Fruit fly (Drosophila melanogaster): ENCODE measurements around the gene RpL40.
A peak's percentile ranks its signal among the peaks of the same experiment; 100 is the strongest.

Gene RpL40

DNA sequence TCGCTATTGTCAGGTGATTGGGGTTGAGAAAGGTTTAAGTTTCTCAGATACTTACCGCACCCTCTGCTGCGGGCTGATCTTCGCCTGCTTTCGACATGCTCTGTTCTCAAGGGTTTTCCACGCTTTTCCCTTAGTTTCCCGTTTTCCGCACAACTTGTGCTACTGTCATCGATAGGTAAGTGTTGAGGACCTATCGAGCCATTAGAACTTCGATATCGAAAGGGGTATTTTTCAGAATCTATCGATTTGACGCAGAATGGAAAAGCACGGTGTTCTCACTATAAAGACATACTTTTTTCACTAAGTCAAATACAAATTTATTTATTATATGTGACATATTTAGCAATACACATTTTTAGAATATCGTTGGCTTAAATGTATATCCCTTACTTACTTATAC, 707 bp upstream of the RpL40 start, which contains the start of gene CG3702 (continued):
- peak; percentile 56; the same call in 2 of the 3 replicates for TF ChIP-seq zen2 (GFP tag; IDR thresholded peaks at IDR 0.05; ENCODE audit: partially characterized antibody)
- TF ChIP-seq twi (tag; optimal IDR thresholded peaks at IDR 0.05), result no peak
- TF ChIP-seq CG2678 (tag; optimal IDR thresholded peaks at IDR 0.05), result no peak
- no peak for TF ChIP-seq grn (GFP tag; optimal IDR thresholded peaks at IDR 0.05)
- TF ChIP-seq CG4617 (GFP tag; optimal IDR thresholded peaks at IDR 0.05; ENCODE audit: borderline replicate concordance), result peak; percentile 3
- TF ChIP-seq Optix (GFP tag; IDR thresholded peaks at IDR 0.05), result no peak
- no peak for TF ChIP-seq klu (GFP tag; IDR thresholded peaks at IDR 0.05)
- TF ChIP-seq vnd (GFP tag; IDR thresholded peaks at IDR 0.05; ENCODE audit: partially characterized antibody), result peak; percentile 48; the same call in 2 of the 3 replicates
- peak; percentile 55 for TF ChIP-seq Sry-δ (GFP tag; optimal IDR thresholded peaks at IDR 0.05)
- peak; percentile 3; the same call in 1 of the 2 replicates for TF ChIP-seq NFAT (GFP tag; IDR thresholded peaks at IDR 0.05)
- no peak for TF ChIP-seq sr (GFP tag; IDR thresholded peaks at IDR 0.05)
- TF ChIP-seq Oli (tag; optimal IDR thresholded peaks at IDR 0.05), result no peak
- TF ChIP-seq hth (optimal IDR thresholded peaks at IDR 0.05), result no peak
- TF ChIP-seq CG6791 (GFP tag; IDR thresholded peaks at IDR 0.05; ENCODE audit: partially characterized antibody), result peak; percentile 80
- peak; percentile 95 for TF ChIP-seq CG7357 (GFP tag; IDR thresholded peaks at IDR 0.05)
- TF ChIP-seq emc (GFP tag; optimal IDR thresholded peaks at IDR 0.05), result no peak
- TF ChIP-seq CG34224 (GFP tag; IDR thresholded peaks at IDR 0.05; ENCODE audit: partially characterized antibody), result peak; percentile 51
- no peak for TF ChIP-seq eyg (GFP tag; optimal IDR thresholded peaks at IDR 0.05)
- no peak for TF ChIP-seq ken (GFP tag; IDR thresholded peaks at IDR 0.05)
- TF ChIP-seq CG2875 (GFP tag; optimal IDR thresholded peaks at IDR 0.05), result no peak
- TF ChIP-seq CG10979 (tag; optimal IDR thresholded peaks at IDR 0.05), result no peak
- TF ChIP-seq dan (GFP tag; IDR thresholded peaks at IDR 0.05), result no peak
- TF ChIP-seq MESR4 (GFP tag; optimal IDR thresholded peaks at IDR 0.05), result peak; percentile 82
- peak; percentile 54 for TF ChIP-seq gem (tag; optimal IDR thresholded peaks at IDR 0.05)
- no peak for TF ChIP-seq Gug (GFP tag; IDR thresholded peaks at IDR 0.05)
- 0 out of 3 replicates have a peak, but pooled peaks have one; percentile 14 for TF ChIP-seq dysf (GFP tag; IDR thresholded peaks at IDR 0.05)
- peak; percentile 47 for TF ChIP-seq CG2116 (GFP tag; optimal IDR thresholded peaks at IDR 0.05)
- peak; percentile 61 for TF ChIP-seq CG6689 (GFP tag; IDR thresholded peaks at IDR 0.05)
- no peak for TF ChIP-seq gsb (GFP tag; IDR thresholded peaks at IDR 0.05)
- TF ChIP-seq CG34376 (GFP tag; optimal IDR thresholded peaks at IDR 0.05), result no peak
- TF ChIP-seq lmd (GFP tag; IDR thresholded peaks at IDR 0.05), result no peak
- TF ChIP-seq dmrt99B (tag; optimal IDR thresholded peaks at IDR 0.05), result no peak
- no peak for TF ChIP-seq cas (GFP tag; IDR thresholded peaks at IDR 0.05)
- no peak for TF ChIP-seq Ssrp (tag; optimal IDR thresholded peaks at IDR 0.05)
- peak; percentile 68 for TF ChIP-seq hbn (GFP tag; IDR thresholded peaks at IDR 0.05; ENCODE audit: partially characterized antibody)
- TF ChIP-seq Neu2 (GFP tag; optimal IDR thresholded peaks at IDR 0.05; ENCODE audit: borderline replicate concordance), result no peak
- TF ChIP-seq CG12391 (tag; optimal IDR thresholded peaks at IDR 0.05), result peak; percentile 42
- TF ChIP-seq wek (GFP tag; optimal IDR thresholded peaks at IDR 0.05), result peak; percentile 94
- no peak for TF ChIP-seq Trl (optimal IDR thresholded peaks at IDR 0.05)
- no peak for TF ChIP-seq Trl (GFP tag; optimal IDR thresholded peaks at IDR 0.05)
- peak; percentile 37 for TF ChIP-seq CG2120 (GFP tag; optimal IDR thresholded peaks at IDR 0.05)
- peak; percentile 33 for TF ChIP-seq grau (tag; optimal IDR thresholded peaks at IDR 0.05)
- peak; percentile 71 for TF ChIP-seq bbx (GFP tag; IDR thresholded peaks at IDR 0.05; ENCODE audit: partially characterized antibody)
- no peak for TF ChIP-seq Mes4 (GFP tag; optimal IDR thresholded peaks at IDR 0.05)
- TF ChIP-seq shn (GFP tag; optimal IDR thresholded peaks at IDR 0.05), result no peak
- TF ChIP-seq unc-4 (GFP tag; IDR thresholded peaks at IDR 0.05; ENCODE audit: partially characterized antibody), result peak; percentile 65; the same call in 1 of the 2 replicates
- peak; percentile 36 for TF ChIP-seq pzg (GFP tag; optimal IDR thresholded peaks at IDR 0.05)
- TF ChIP-seq wdn (GFP tag; IDR thresholded peaks at IDR 0.05), result no peak
- no peak for TF ChIP-seq ap (GFP tag; IDR thresholded peaks at IDR 0.05)
- no peak for TF ChIP-seq CG5245 (GFP tag; optimal IDR thresholded peaks at IDR 0.05)
- TF ChIP-seq hkb (optimal IDR thresholded peaks at IDR 0.05), result no peak
- no peak for TF ChIP-seq hkb (GFP tag; IDR thresholded peaks at IDR 0.05)

Measured in whole organism, embryonic.